Fruit fly (Drosophila melanogaster): ENCODE data around the gene fzr.
A peak's percentile ranks its signal among the peaks of the same experiment; 100 is the strongest.

The fzr gene

DNA sequence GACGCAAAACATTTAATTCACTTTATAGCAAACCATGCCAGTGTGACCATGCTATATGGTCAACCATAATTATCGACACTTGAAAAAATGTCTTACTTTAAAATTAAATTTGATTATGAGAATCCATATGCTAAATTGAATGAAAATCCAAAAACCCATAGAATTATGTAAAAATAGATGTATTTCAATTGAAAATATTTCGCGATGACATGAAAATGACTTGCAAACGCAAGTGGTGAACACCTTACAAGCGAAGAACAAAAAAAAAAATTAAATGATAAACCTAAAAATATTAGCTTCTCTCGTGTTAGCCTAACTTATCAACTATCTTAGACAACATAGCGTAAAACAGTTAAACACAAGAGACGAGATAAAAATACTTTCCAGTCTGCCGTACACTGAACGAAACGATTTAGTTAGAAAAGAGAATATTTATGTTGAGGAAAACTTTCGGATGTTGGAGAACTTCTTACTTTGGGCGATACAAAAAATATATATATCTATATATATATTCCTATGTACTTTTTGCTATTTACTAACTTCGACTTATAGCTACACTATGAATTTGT lies 560 bp upstream of the fzr start (continued):
- TF ChIP-seq CG32772 (GFP tag; IDR thresholded peaks at IDR 0.05) (no peak), CG18262 (tag; optimal IDR thresholded peaks at IDR 0.05) (peak; percentile 57), crp (GFP tag; optimal IDR thresholded peaks at IDR 0.05) (peak in 1 of 2 experiments; percentile 44), inv (GFP tag; IDR thresholded peaks at IDR 0.05; ENCODE audit: partially characterized antibody) (no peak), Side (GFP tag; optimal IDR thresholded peaks at IDR 0.05) (peak; percentile 36), ara (GFP tag; IDR thresholded peaks at IDR 0.05) (peak; percentile 58), wor (GFP tag; IDR thresholded peaks at IDR 0.05) (no peak), tup (GFP tag; optimal IDR thresholded peaks at IDR 0.05) (no peak), CG2199 (GFP tag; IDR thresholded peaks at IDR 0.05) (no peak), CG14014 (GFP tag; IDR thresholded peaks at IDR 0.05) (peak; percentile 8; the same call in 1 of the 2 replicates), wdn (GFP tag; IDR thresholded peaks at IDR 0.05) (peak; percentile 33; the same call in 1 of the 2 replicates), ken (GFP tag; IDR thresholded peaks at IDR 0.05) (no peak; the same call in 2 of the 3 replicates), nmo (GFP tag; optimal IDR thresholded peaks at IDR 0.05) (peak; percentile 58), CG13424 (tag; optimal IDR thresholded peaks at IDR 0.05) (peak; percentile 68), CG43689 (GFP tag; IDR thresholded peaks at IDR 0.05) (no peak), CG12236 (GFP tag; optimal IDR thresholded peaks at IDR 0.05) (peak; percentile 29), pho (GFP tag; optimal IDR thresholded peaks at IDR 0.05) (peak; percentile 22), CG3065 (GFP tag; optimal IDR thresholded peaks at IDR 0.05) (no peak), CoRest (tag; optimal IDR thresholded peaks at IDR 0.05) (peak; percentile 46), cwo (GFP tag; optimal IDR thresholded peaks at IDR 0.05) (peak; percentile 24), Oli (tag; optimal IDR thresholded peaks at IDR 0.05) (peak; percentile 67), CG1602 (GFP tag; optimal IDR thresholded peaks at IDR 0.05) (peak; percentile 51), Ets65A (GFP tag) (peak; percentile 82), Scr (GFP tag; IDR thresholded peaks at IDR 0.05; ENCODE audit: partially characterized antibody) (no peak), Dip3 (GFP tag; optimal IDR thresholded peaks at IDR 0.05) (peak; percentile 64), lov (optimal IDR thresholded peaks at IDR 0.05) (no peak), lov (GFP tag; IDR thresholded peaks at IDR 0.05) (no peak), CG34376 (GFP tag; optimal IDR thresholded peaks at IDR 0.05) (no peak), eve (GFP tag; optimal IDR thresholded peaks at IDR 0.05) (no peak), ranshi (GFP tag; IDR thresholded peaks at IDR 0.05) (peak; percentile 66; the same call in 1 of the 2 replicates), pan (optimal IDR thresholded peaks at IDR 0.05) (no peak), pan (GFP tag; optimal IDR thresholded peaks at IDR 0.05 in 1 of 2, IDR thresholded peaks at IDR 0.05 in 1 of 2) (peak in 1 of 2 experiments; percentile 69), Trl (optimal IDR thresholded peaks at IDR 0.05) (no peak), Trl (GFP tag; optimal IDR thresholded peaks at IDR 0.05) (peak; percentile 4), nerfin-1 (tag; optimal IDR thresholded peaks at IDR 0.05) (peak; percentile 33), Awh (GFP tag; IDR thresholded peaks at IDR 0.05) (0 out of 2 replicates have a peak, but pooled peaks have one; percentile 12), btn (GFP tag; optimal IDR thresholded peaks at IDR 0.05) (peak; percentile 55), fd3F (GFP tag; optimal IDR thresholded peaks at IDR 0.05) (peak; percentile 36), chm (GFP tag; IDR thresholded peaks at IDR 0.05) (no peak), Aef1 (GFP tag; IDR thresholded peaks at IDR 0.05) (no peak), CG11247 (GFP tag; IDR thresholded peaks at IDR 0.05) (no peak), Abd-B (GFP tag; optimal IDR thresholded peaks at IDR 0.05) (peak; percentile 16), ac (GFP tag; optimal IDR thresholded peaks at IDR 0.05) (no peak), CG18011 (GFP tag; optimal IDR thresholded peaks at IDR 0.05) (no peak), HLHmδ (GFP tag; optimal IDR thresholded peaks at IDR 0.05) (no peak), tgo (GFP tag; IDR thresholded peaks at IDR 0.05) (peak; percentile 51; the same call in 2 of the 3 replicates), caup (GFP tag; optimal IDR thresholded peaks at IDR 0.05; ENCODE audit: severe bottlenecking) (peak; percentile 59), D19B (GFP tag; optimal IDR thresholded peaks at IDR 0.05) (peak; percentile 37), ham (GFP tag; IDR thresholded peaks at IDR 0.05) (no peak), CG8944 (GFP tag; optimal IDR thresholded peaks at IDR 0.05) (peak; percentile 15), so (GFP tag; IDR thresholded peaks at IDR 0.05) (no peak)
